Fruit fly (Drosophila melanogaster) whole organism, wandering third instar larva: ENCODE data around the gene hob.

Experiments used
- Abd-B ChIP-seq: fragments of >200 bp; optimal IDR thresholded peaks from 2 replicates; lab custom pipeline; 2017; ENCODE audit warnings: missing biosample characterization, missing genetic modification characterization
- CG32264 ChIP-seq: fragments of 200-800 bp; sonication (Bioruptor generic); optimal IDR thresholded peaks from 2 replicates; lab custom pipeline; 2016; ENCODE audit warnings: missing biosample characterization, missing genetic modification characterization
- CG9705 ChIP-seq: fragments of 200-800 bp; sonication (Bioruptor generic); optimal IDR thresholded peaks from 2 replicates; lab custom pipeline; 2018; ENCODE audit warnings: missing biosample characterization, mild to moderate bottlenecking, missing genetic modification characterization
- CrebA ChIP-seq: fragments of 200-800 bp; sonication (Bioruptor generic); optimal IDR thresholded peaks from 2 replicates; lab custom pipeline; 2016; ENCODE audit warnings: missing biosample characterization, mild to moderate bottlenecking, missing genetic modification characterization, borderline replicate concordance
- Dfd ChIP-seq: fragments of >200 bp; optimal IDR thresholded peaks from 2 replicates; lab custom pipeline; 2017; ENCODE audit warnings: missing biosample characterization, missing genetic modification characterization
- Dif ChIP-seq: fragments of 200-275, 200-300 bp; sonication (Bioruptor generic); optimal IDR thresholded peaks from 2 replicates; lab custom pipeline; 2018; ENCODE audit warnings: missing biosample characterization, missing genetic modification characterization; ENCODE audit not compliant: partially characterized antibody
- GATAd ChIP-seq: sonication (Bioruptor generic); optimal IDR thresholded peaks from 2 replicates; lab custom pipeline; 2016; ENCODE audit warnings: missing biosample characterization, missing genetic modification characterization
- HLH106 ChIP-seq: fragments of 200-800 bp; optimal IDR thresholded peaks from 3 replicates; lab custom pipeline; 2019; ENCODE audit warnings: missing biosample characterization, mild to moderate bottlenecking, missing genetic modification characterization, moderate library complexity
- Hnf4 ChIP-seq: fragments of 200-800 bp; sonication (Bioruptor generic); optimal IDR thresholded peaks from 2 replicates; lab custom pipeline; 2016; ENCODE audit warnings: missing biosample characterization, mild to moderate bottlenecking, missing genetic modification characterization
- Hr78 ChIP-seq: fragments of >200 bp; optimal IDR thresholded peaks from 2 replicates; lab custom pipeline; 2017; ENCODE audit warnings: missing biosample characterization, missing genetic modification characterization
- Hr83 ChIP-seq: fragments of 200-300 bp; sonication (Bioruptor generic); optimal IDR thresholded peaks from 2 replicates; lab custom pipeline; 2016; ENCODE audit warnings: missing biosample characterization, mild to moderate bottlenecking, missing genetic modification characterization, moderate library complexity; ENCODE audit not compliant: poor library complexity, severe bottlenecking
- Jra ChIP-seq: sonication (Bioruptor generic); optimal IDR thresholded peaks from 2 replicates; lab custom pipeline; 2016; ENCODE audit warnings: missing biosample characterization, missing genetic modification characterization
- Mio ChIP-seq: sonication (Bioruptor generic); optimal IDR thresholded peaks from 2 replicates; lab custom pipeline; 2016; ENCODE audit warnings: missing biosample characterization, missing genetic modification characterization
- Myc ChIP-seq: fragments of >200 bp; optimal IDR thresholded peaks from 2 replicates; lab custom pipeline; 2017
- N ChIP-seq: fragments of >200 bp; optimal IDR thresholded peaks from 2 replicates; lab custom pipeline; 2018; ENCODE audit warnings: missing biosample characterization, missing external identifiers, missing genetic modification characterization
- OdsH ChIP-seq: fragments of 200-800 bp; sonication (Bioruptor generic); optimal IDR thresholded peaks from 2 replicates; lab custom pipeline; 2016; ENCODE audit warnings: missing biosample characterization, mild to moderate bottlenecking, missing genetic modification characterization
- Rel ChIP-seq, 2 experiments: fragments of 200-800 bp; sonication (Bioruptor generic) in 1 of 2; optimal IDR thresholded peaks; 2 replicates in 1 of 2; 3 replicates in 1 of 2; lab custom pipeline; 2016 to 2019; ENCODE audit warnings: mild to moderate bottlenecking in 2 of 2, missing biosample characterization in 2 of 2, missing genetic modification characterization in 2 of 2, moderate library complexity in 1 of 2
- Sp1 ChIP-seq: fragments of 200-800 bp; sonication (Bioruptor generic); optimal IDR thresholded peaks from 3 replicates; lab custom pipeline; 2019; ENCODE audit warnings: missing biosample characterization, mild to moderate bottlenecking, missing genetic modification characterization, moderate library complexity
- Vsx2 ChIP-seq: fragments of 200-300, 225-300 bp; sonication (Bioruptor generic); optimal IDR thresholded peaks from 2 replicates; lab custom pipeline; 2018; ENCODE audit warnings: missing biosample characterization, missing genetic modification characterization; ENCODE audit not compliant: partially characterized antibody
- br ChIP-seq: fragments of 200-800 bp; sonication (Bioruptor generic); optimal IDR thresholded peaks from 2 replicates; lab custom pipeline; 2016; ENCODE audit warnings: missing biosample characterization, missing genetic modification characterization
- brk ChIP-seq: fragments of 200-800 bp; sonication (Bioruptor generic); optimal IDR thresholded peaks from 2 replicates; lab custom pipeline; 2016; ENCODE audit warnings: missing biosample characterization, mild to moderate bottlenecking, missing genetic modification characterization
- dl ChIP-seq, 2 experiments: fragments of 175-275, 200-275 bp in 1 of 2; fragments of 200-275 bp in 1 of 2; sonication (Bioruptor generic); optimal IDR thresholded peaks; lab custom pipeline; 2018; ENCODE audit warnings: mild to moderate bottlenecking in 2 of 2, missing biosample characterization in 2 of 2, missing genetic modification characterization in 2 of 2, moderate library complexity in 2 of 2; ENCODE audit not compliant: partially characterized antibody in 2 of 2, insufficient read depth in 1 of 2
- dmrt93B ChIP-seq: fragments of 200-800 bp; sonication (Bioruptor generic); optimal IDR thresholded peaks from 2 replicates; lab custom pipeline; 2018; ENCODE audit warnings: missing biosample characterization, mild to moderate bottlenecking, missing genetic modification characterization
- dsf ChIP-seq: sonication (Bioruptor generic); optimal IDR thresholded peaks from 2 replicates; lab custom pipeline; 2016; ENCODE audit warnings: missing biosample characterization, missing genetic modification characterization, borderline replicate concordance
- ey ChIP-seq: fragments of 200-800 bp; sonication (Bioruptor generic); optimal IDR thresholded peaks from 2 replicates; lab custom pipeline; 2016; ENCODE audit warnings: missing biosample characterization, missing genetic modification characterization
- foxo ChIP-seq, 2 experiments: fragments of 200-800 bp; sonication (Bioruptor generic); optimal IDR thresholded peaks; 2 replicates in 1 of 2; 3 replicates in 1 of 2; lab custom pipeline; 2016 to 2017; ENCODE audit warnings: missing biosample characterization in 2 of 2, missing genetic modification characterization in 2 of 2
- fru ChIP-seq: fragments of 200-800 bp; sonication (Bioruptor generic); optimal IDR thresholded peaks from 3 replicates; lab custom pipeline; 2016; ENCODE audit warnings: missing biosample characterization, mild to moderate bottlenecking, missing genetic modification characterization
- h ChIP-seq: fragments of 200-800 bp; sonication (Bioruptor generic); optimal IDR thresholded peaks from 3 replicates; lab custom pipeline; 2016; ENCODE audit warnings: missing biosample characterization, mild to moderate bottlenecking, missing genetic modification characterization
- jim ChIP-seq: fragments of 175-275, 200-325 bp; sonication (Bioruptor generic); optimal IDR thresholded peaks from 2 replicates; lab custom pipeline; 2016; ENCODE audit warnings: missing biosample characterization, mild to moderate bottlenecking, missing genetic modification characterization
- lola ChIP-seq: fragments of >200 bp; optimal IDR thresholded peaks from 2 replicates; lab custom pipeline; 2017; ENCODE audit warnings: missing biosample characterization, missing genetic modification characterization
- pan ChIP-seq: fragments of >200 bp; optimal IDR thresholded peaks from 2 replicates; lab custom pipeline; 2017
- psq ChIP-seq: fragments of 200-800 bp; sonication (Bioruptor generic); optimal IDR thresholded peaks from 3 replicates; lab custom pipeline; 2017; ENCODE audit warnings: missing biosample characterization, mild to moderate bottlenecking, missing genetic modification characterization, moderate library complexity
- rgr ChIP-seq: fragments of 200-800 bp; sonication (Bioruptor generic); optimal IDR thresholded peaks from 3 replicates; lab custom pipeline; 2016; ENCODE audit warnings: missing biosample characterization, mild to moderate bottlenecking, missing genetic modification characterization
- sage ChIP-seq: fragments of 200-800 bp; sonication (Bioruptor generic); optimal IDR thresholded peaks from 2 replicates; lab custom pipeline; 2016; ENCODE audit warnings: missing biosample characterization, mild to moderate bottlenecking, missing genetic modification characterization
- sv ChIP-seq: fragments of 200-800 bp; sonication (Bioruptor generic); optimal IDR thresholded peaks from 3 replicates; lab custom pipeline; 2016; ENCODE audit warnings: missing biosample characterization, missing genetic modification characterization
- tai ChIP-seq: sonication (Bioruptor generic); optimal IDR thresholded peaks from 2 replicates; lab custom pipeline; 2016; ENCODE audit warnings: missing biosample characterization, missing genetic modification characterization
- usp ChIP-seq: fragments of >200 bp; optimal IDR thresholded peaks from 2 replicates; lab custom pipeline; 2017; ENCODE audit warnings: missing biosample characterization, missing genetic modification characterization
- woc ChIP-seq: sonication (Bioruptor generic); optimal IDR thresholded peaks from 2 replicates; lab custom pipeline; 2016; ENCODE audit warnings: missing biosample characterization, mild to moderate bottlenecking, missing genetic modification characterization

The hob gene

DNA sequence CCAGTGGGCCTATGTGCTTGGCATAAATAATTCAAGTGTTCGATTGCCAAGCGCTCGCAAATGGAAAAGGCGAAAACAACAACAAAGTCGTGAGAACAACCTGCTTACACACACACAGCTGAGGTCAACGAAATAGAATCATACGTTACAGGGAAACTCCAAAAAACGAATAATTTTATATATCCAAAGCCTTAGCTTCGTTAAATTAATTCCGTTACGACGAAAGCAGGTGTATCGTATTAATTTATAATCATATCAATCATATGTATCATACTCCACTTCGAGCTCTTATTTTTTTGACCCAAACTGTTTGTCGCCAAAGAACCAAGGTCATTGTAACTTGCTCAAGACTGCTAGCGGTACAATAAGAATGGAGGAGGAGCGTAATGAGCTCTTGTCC is 39.2 kb downstream of the hob start (continued):
- TF ChIP-seq GATAd (GFP tag; lab: Kevin White, UChicago) (no peak), sv (peak; percentile 83), dmrt93B (GFP tag; lab: Kevin White, UChicago) (peak; percentile 73), Hr83 (GFP tag; lab: Kevin White, UChicago) (peak; percentile 10), Dif (GFP tag; lab: Kevin White, UChicago) (no peak), Sp1 (GFP tag; lab: Kevin White, UChicago) (peak; percentile 83), fru (GFP tag; lab: Kevin White, UChicago) (peak; percentile 93), OdsH (GFP tag; lab: Kevin White, UChicago) (peak; percentile 87), sage (no peak), Dfd (no peak), Myc (no peak), dl (GFP tag; optimal IDR thresholded peaks at IDR 0.05; lab: Kevin White, UChicago; ENCODE audit: insufficient read depth in 1 of 2, partially characterized antibody in 2 of 2) (no peak), woc (GFP tag; lab: Kevin White, UChicago) (peak; percentile 83), ey (GFP tag; lab: Kevin White, UChicago) (peak; percentile 84), N (GFP tag; lab: Kevin White, UChicago) (no peak), tai (no peak), pan (lab: Kevin White, UChicago) (no peak)

DNA sequence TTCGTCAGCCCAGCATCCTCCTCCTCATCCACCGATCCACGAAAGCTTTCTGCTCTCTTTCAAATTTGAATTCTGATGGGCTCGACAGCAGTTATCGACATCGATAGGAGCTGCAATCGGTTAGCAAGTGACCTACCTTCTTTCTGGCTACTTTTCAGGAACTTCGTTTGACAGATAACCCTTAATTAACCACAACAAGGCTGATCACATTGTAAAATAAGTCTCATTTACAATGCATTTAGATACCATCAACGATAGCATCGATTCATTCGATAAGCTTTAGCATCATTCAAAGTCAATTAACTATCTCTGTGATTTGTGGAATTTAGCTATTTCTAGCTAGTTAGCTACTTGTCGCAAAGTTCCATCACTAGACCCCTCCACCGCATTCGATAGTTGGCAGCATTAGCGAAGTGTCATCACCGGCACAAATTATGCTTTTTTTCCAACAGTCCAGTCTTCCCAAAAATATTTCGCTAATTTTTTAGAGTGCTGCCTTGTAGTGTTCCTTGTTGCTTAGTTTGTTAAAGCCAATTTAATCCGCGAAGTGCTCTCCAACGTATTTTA is 40.1 kb downstream of the hob start, which contains the start of the genes MnM and Girdin:
Gene MnM (minus strand): TSS at position 51 of the 567 bp plus-strand sequence.
Gene Girdin (plus strand): TSS at position 401 of the 567 bp plus-strand sequence.
- peak; percentile 69 for TF ChIP-seq ey (GFP tag; lab: Kevin White, UChicago)
- TF ChIP-seq dsf (GFP tag; lab: Kevin White, UChicago) = no peak
- TF ChIP-seq pan (lab: Kevin White, UChicago) = no peak
- no peak for TF ChIP-seq N (GFP tag; lab: Kevin White, UChicago)
- peak in 1 of 2 experiments; percentile 82 for TF ChIP-seq foxo (GFP tag; optimal IDR thresholded peaks at IDR 0.05; lab: Kevin White, UChicago)
- TF ChIP-seq Mio (GFP tag; lab: Kevin White, UChicago) = no peak
- TF ChIP-seq OdsH (GFP tag; lab: Kevin White, UChicago) = peak; percentile 55
- no peak for TF ChIP-seq Vsx2 (GFP tag; lab: Kevin White, UChicago)
- TF ChIP-seq GATAd (GFP tag; lab: Kevin White, UChicago) = peak; percentile 12
- TF ChIP-seq HLH106 (tag; lab: Kevin White, UChicago) = peak; percentile 65
- peak; percentile 57 for TF ChIP-seq Hr83 (GFP tag; lab: Kevin White, UChicago)
- TF ChIP-seq h (GFP tag; lab: Kevin White, UChicago) = no peak
- TF ChIP-seq usp = no peak
- TF ChIP-seq rgr = no peak
- no peak for TF ChIP-seq CG9705 (GFP tag; lab: Kevin White, UChicago)
- no peak for TF ChIP-seq Hnf4
- peak; percentile 89 for TF ChIP-seq woc (GFP tag; lab: Kevin White, UChicago)
- no peak for TF ChIP-seq psq (GFP tag; lab: Kevin White, UChicago)
- peak; percentile 19 for TF ChIP-seq dmrt93B (GFP tag; lab: Kevin White, UChicago)
- TF ChIP-seq Rel (GFP tag; optimal IDR thresholded peaks at IDR 0.05; lab: Kevin White, UChicago) = no peak
- TF ChIP-seq Rel (tag; optimal IDR thresholded peaks at IDR 0.05; lab: Kevin White, UChicago) = no peak
- TF ChIP-seq sage = no peak
- TF ChIP-seq dl (GFP tag; optimal IDR thresholded peaks at IDR 0.05; lab: Kevin White, UChicago; ENCODE audit: insufficient read depth in 1 of 2, partially characterized antibody in 2 of 2) = no peak
- peak; percentile 70 for TF ChIP-seq fru (GFP tag; lab: Kevin White, UChicago)
- no peak for TF ChIP-seq CrebA (GFP tag; lab: Kevin White, UChicago)
- TF ChIP-seq sv = peak; percentile 67
- no peak for TF ChIP-seq brk
- no peak for TF ChIP-seq lola (GFP tag; lab: Kevin White, UChicago)
- no peak for TF ChIP-seq Jra (GFP tag; lab: Kevin White, UChicago)
- TF ChIP-seq br = peak; percentile 73
- TF ChIP-seq jim = no peak
- no peak for TF ChIP-seq Hr78 (GFP tag; lab: Kevin White, UChicago)
- no peak for TF ChIP-seq CG32264 (GFP tag; lab: Kevin White, UChicago)
- TF ChIP-seq Dif (GFP tag; lab: Kevin White, UChicago) = no peak
- no peak for TF ChIP-seq tai
- no peak for TF ChIP-seq Abd-B (GFP tag; lab: Kevin White, UChicago)
- TF ChIP-seq Sp1 (GFP tag; lab: Kevin White, UChicago) = no peak
- TF ChIP-seq Myc = peak; percentile 94
- no peak for TF ChIP-seq Dfd
